Fruit fly (Drosophila melanogaster): Measurements from ENCODE around the gene CG43115.

dm6 chrX:6062160-6062559 is 4.1 kb downstream of the CG43115 start:
- TF ChIP-seq Myc (optimal IDR thresholded peaks at IDR 0.05) (no peak), h (optimal IDR thresholded peaks at IDR 0.05) (no peak), ttk (optimal IDR thresholded peaks at IDR 0.05) (no peak), psq (optimal IDR thresholded peaks at IDR 0.05) (no peak), insv (optimal IDR thresholded peaks at IDR 0.05) (no peak), Sin3A (optimal IDR thresholded peaks at IDR 0.05) (no peak)

All from Kc167 (cell line).